Fruit fly (Drosophila melanogaster) Kc167 (cell line): ENCODE results near the gene CG42322.

Source experiments
- Myc ChIP-seq: fragments of >200 bp; optimal IDR thresholded peaks from 2 replicates; lab custom pipeline; 2017; ENCODE audit warnings: missing external identifiers
- h ChIP-seq: fragments of >200 bp; optimal IDR thresholded peaks from 3 replicates; lab custom pipeline; 2018; ENCODE audit warnings: missing external identifiers
- ttk ChIP-seq: sonication (Bioruptor generic); optimal IDR thresholded peaks from 2 replicates; lab custom pipeline; 2017; ENCODE audit warnings: missing external identifiers

- TF ChIP-seq h (lab: Kevin White, UChicago) = no peak
- no peak for TF ChIP-seq ttk (lab: Kevin White, UChicago)
- no peak for TF ChIP-seq Myc (lab: Kevin White, UChicago)
Observed at dm6 chr3R:20802253-20802652, 62.3 kb downstream of the CG42322 start.
